Worm (Caenorhabditis elegans) whole organism, L3 larva: ENCODE data around the gene taf-6.2.

Source experiments
- R02D3.7 ChIP-seq: fragments of 150-350 bp; optimal IDR thresholded peaks from 2 replicates; lab custom pipeline; 2014; ENCODE audit warnings: missing biosample characterization, missing genetic modification characterization
- ZK546.5 ChIP-seq: sonication (generic microtip); optimal IDR thresholded peaks from 2 replicates; lab custom pipeline; 2017; ENCODE audit warnings: missing biosample characterization, missing genetic modification characterization
- aly-2 ChIP-seq: fragments of 150-350 bp; optimal IDR thresholded peaks from 2 replicates; lab custom pipeline; 2014; ENCODE audit warnings: missing biosample characterization, missing genetic modification characterization
- ama-1 ChIP-seq: fragments of 150-350 bp; optimal IDR thresholded peaks from 2 replicates; lab custom pipeline; 2018
- ceh-16 ChIP-seq: sonication (generic microtip); optimal IDR thresholded peaks from 2 replicates; lab custom pipeline; 2017; ENCODE audit warnings: missing biosample characterization, missing genetic modification characterization
- ceh-28 ChIP-seq: fragments of 150-350 bp; optimal IDR thresholded peaks from 2 replicates; lab custom pipeline; 2014; ENCODE audit warnings: missing biosample characterization, missing genetic modification reagents, missing genetic modification characterization
- ceh-82 ChIP-seq: fragments of 150-350 bp; optimal IDR thresholded peaks from 2 replicates; lab custom pipeline; 2014; ENCODE audit warnings: missing biosample characterization, missing genetic modification characterization
- ceh-9 ChIP-seq: sonication (generic microtip); optimal IDR thresholded peaks from 2 replicates; lab custom pipeline; 2018; ENCODE audit warnings: missing biosample characterization, missing genetic modification characterization
- daf-12 ChIP-seq: fragments of 150-350 bp; optimal IDR thresholded peaks from 2 replicates; lab custom pipeline; 2014; ENCODE audit warnings: missing biosample characterization, missing genetic modification reagents, missing genetic modification characterization
- egl-27 ChIP-seq: sonication (generic microtip); optimal IDR thresholded peaks from 4 replicates; lab custom pipeline; 2017; ENCODE audit warnings: missing biosample characterization, missing genetic modification reagents, missing genetic modification characterization
- egl-5 ChIP-seq: fragments of 150-350 bp; optimal IDR thresholded peaks from 2 replicates; lab custom pipeline; 2017; ENCODE audit warnings: missing biosample characterization, missing genetic modification reagents, missing genetic modification characterization, inconsistent platforms
- elt-1 ChIP-seq: fragments of 150-350 bp; optimal IDR thresholded peaks from 2 replicates; lab custom pipeline; 2014; ENCODE audit warnings: missing biosample characterization, missing genetic modification characterization
- elt-2 ChIP-seq: sonication (generic microtip); optimal IDR thresholded peaks from 2 replicates; lab custom pipeline; 2016; ENCODE audit warnings: missing genetic modification reagents, mild to moderate bottlenecking, missing genetic modification characterization, missing compliant biosample characterization
- elt-3 ChIP-seq, 3 experiments: fragments of 150-350 bp in 1 of 3; sonication (generic microtip) in 2 of 3; optimal IDR thresholded peaks; 2 replicates in 2 of 3; 4 replicates in 1 of 3; lab custom pipeline; 2014 to 2017; ENCODE audit warnings: missing biosample characterization in 3 of 3, missing genetic modification characterization in 3 of 3
- fkh-10 ChIP-seq: sonication (generic microtip); optimal IDR thresholded peaks from 2 replicates; lab custom pipeline; 2017; ENCODE audit warnings: missing biosample characterization, missing genetic modification reagents, missing genetic modification characterization
- fkh-2 ChIP-seq: fragments of 150-350 bp; optimal IDR thresholded peaks from 2 replicates; lab custom pipeline; 2014; ENCODE audit warnings: missing biosample characterization, missing genetic modification reagents, missing genetic modification characterization
- fos-1 ChIP-seq: fragments of 150-350 bp; optimal IDR thresholded peaks from 2 replicates; lab custom pipeline; 2014; ENCODE audit warnings: missing biosample characterization, missing genetic modification characterization
- hmg-11 ChIP-seq: sonication (generic microtip); optimal IDR thresholded peaks from 2 replicates; lab custom pipeline; 2016; ENCODE audit warnings: missing genetic modification characterization, missing compliant biosample characterization
- jun-1 ChIP-seq: fragments of 150-350 bp; optimal IDR thresholded peaks from 2 replicates; lab custom pipeline; 2014; ENCODE audit warnings: missing biosample characterization, missing genetic modification reagents, missing genetic modification characterization
- lin-15B ChIP-seq: fragments of 150-350 bp; optimal IDR thresholded peaks from 2 replicates; lab custom pipeline; 2014; ENCODE audit warnings: missing biosample characterization, missing genetic modification characterization
- lin-39 ChIP-seq: fragments of 150-350 bp; optimal IDR thresholded peaks from 2 replicates; lab custom pipeline; 2018; ENCODE audit warnings: missing biosample characterization, missing genetic modification reagents, missing genetic modification characterization
- lsy-12 ChIP-seq: sonication (generic microtip); optimal IDR thresholded peaks from 2 replicates; lab custom pipeline; 2016; ENCODE audit warnings: mild to moderate bottlenecking, missing genetic modification characterization, missing compliant biosample characterization
- mdl-1 ChIP-seq: fragments of 150-350 bp; optimal IDR thresholded peaks from 2 replicates; lab custom pipeline; 2014; ENCODE audit warnings: missing biosample characterization, missing genetic modification characterization
- mml-1 ChIP-seq: fragments of 150-350 bp; sonication (generic microtip); optimal IDR thresholded peaks from 3 replicates; lab custom pipeline; 2014; ENCODE audit warnings: missing biosample characterization, missing genetic modification characterization
- nfya-1 ChIP-seq: sonication (generic microtip); optimal IDR thresholded peaks from 2 replicates; lab custom pipeline; 2017; ENCODE audit warnings: missing genetic modification characterization, mild to moderate bottlenecking, missing compliant biosample characterization, antibody characterized with exemption, moderate library complexity; ENCODE audit not compliant: insufficient read depth
- nhr-11 ChIP-seq: fragments of 150-350 bp; optimal IDR thresholded peaks from 2 replicates; lab custom pipeline; 2014; ENCODE audit warnings: missing biosample characterization, missing genetic modification characterization
- nhr-12 ChIP-seq: fragments of 150-350 bp; optimal IDR thresholded peaks from 2 replicates; lab custom pipeline; 2014; ENCODE audit warnings: missing biosample characterization, missing genetic modification characterization
- nhr-23 ChIP-seq: fragments of 150-350 bp; optimal IDR thresholded peaks from 2 replicates; lab custom pipeline; 2014; ENCODE audit warnings: missing biosample characterization, missing genetic modification reagents, missing genetic modification characterization
- nhr-237 ChIP-seq: fragments of 150-350 bp; optimal IDR thresholded peaks from 2 replicates; lab custom pipeline; 2014; ENCODE audit warnings: missing biosample characterization, missing genetic modification characterization
- nhr-25 ChIP-seq: sonication (generic microtip); optimal IDR thresholded peaks from 2 replicates; lab custom pipeline; 2017; ENCODE audit warnings: missing biosample characterization, missing genetic modification characterization
- nhr-28 ChIP-seq: fragments of 150-350 bp; optimal IDR thresholded peaks from 2 replicates; lab custom pipeline; 2014; ENCODE audit warnings: missing biosample characterization, missing genetic modification characterization
- nhr-43 ChIP-seq: sonication (generic microtip); optimal IDR thresholded peaks from 2 replicates; lab custom pipeline; 2016; ENCODE audit warnings: mild to moderate bottlenecking, missing genetic modification characterization, missing compliant biosample characterization; ENCODE audit not compliant: poor library complexity, severe bottlenecking
- nhr-67 ChIP-seq: fragments of 150-350 bp; optimal IDR thresholded peaks from 2 replicates; lab custom pipeline; 2014; ENCODE audit warnings: missing biosample characterization, missing genetic modification characterization
- nhr-76 ChIP-seq: fragments of 150-350 bp; sonication (generic microtip); optimal IDR thresholded peaks from 5 replicates; lab custom pipeline; 2014; ENCODE audit warnings: missing biosample characterization, missing genetic modification characterization
- nhr-77 ChIP-seq: fragments of 150-350 bp; optimal IDR thresholded peaks from 2 replicates; lab custom pipeline; 2014; ENCODE audit warnings: missing biosample characterization, missing genetic modification characterization
- pha-4 ChIP-seq: fragments of 150-350 bp; optimal IDR thresholded peaks from 2 replicates; lab custom pipeline; 2014; ENCODE audit warnings: missing biosample characterization, missing genetic modification reagents, missing genetic modification characterization
- pqm-1 ChIP-seq: fragments of 150-350 bp; optimal IDR thresholded peaks from 2 replicates; lab custom pipeline; 2017; ENCODE audit warnings: missing biosample characterization, missing genetic modification characterization, inconsistent platforms
- sea-2 ChIP-seq: fragments of 150-350 bp; sonication (generic microtip); optimal IDR thresholded peaks from 4 replicates; lab custom pipeline; 2014; ENCODE audit warnings: missing biosample characterization, missing genetic modification reagents, missing genetic modification characterization
- skn-1 ChIP-seq: fragments of 150-350 bp; optimal IDR thresholded peaks from 2 replicates; lab custom pipeline; 2014; ENCODE audit warnings: missing biosample characterization, missing genetic modification characterization
- snpc-4 ChIP-seq: fragments of 150-350 bp; optimal IDR thresholded peaks from 2 replicates; lab custom pipeline; 2014; ENCODE audit warnings: missing biosample characterization, missing genetic modification characterization
- unc-39 ChIP-seq: sonication (generic microtip); optimal IDR thresholded peaks from 4 replicates; lab custom pipeline; 2017; ENCODE audit warnings: missing biosample characterization, missing genetic modification characterization
- unc-62 ChIP-seq: fragments of 150-350 bp; sonication (generic microtip); optimal IDR thresholded peaks from 4 replicates; lab custom pipeline; 2014; ENCODE audit warnings: missing biosample characterization, missing genetic modification reagents, missing genetic modification characterization
- zag-1 ChIP-seq: fragments of 150-350 bp; optimal IDR thresholded peaks from 2 replicates; lab custom pipeline; 2014; ENCODE audit warnings: missing biosample characterization, missing genetic modification characterization
- ztf-11 ChIP-seq: fragments of 150-350 bp; optimal IDR thresholded peaks from 2 replicates; lab custom pipeline; 2014; ENCODE audit warnings: missing biosample characterization, missing genetic modification characterization
- ztf-4 ChIP-seq: fragments of 150-350 bp; optimal IDR thresholded peaks from 2 replicates; lab custom pipeline; 2014; ENCODE audit warnings: missing biosample characterization, missing genetic modification characterization

Gene taf-6.2

ce11 chrIV:3733287-3733686 lies 38.8 kb upstream of the taf-6.2 start:
- TF ChIP-seq ZK546.5 (tag; lab: Kevin White, UChicago): no peak
- no peak for TF ChIP-seq nhr-67 (tag; lab: Kevin White, UChicago)
- no peak for TF ChIP-seq nhr-23 (tag; lab: Kevin White, UChicago)
- no peak for TF ChIP-seq ama-1 (lab: Kevin White, UChicago)
- no peak for TF ChIP-seq nhr-43
- no peak for TF ChIP-seq zag-1 (tag; lab: Kevin White, UChicago)
- no peak for TF ChIP-seq mdl-1
- no peak for TF ChIP-seq nhr-76
- TF ChIP-seq ztf-4: no peak
- TF ChIP-seq R02D3.7 (tag; lab: Kevin White, UChicago): no peak
- no peak for TF ChIP-seq ztf-11 (tag; lab: Kevin White, UChicago)
- TF ChIP-seq aly-2 (tag; lab: Kevin White, UChicago): no peak
- TF ChIP-seq skn-1 (tag; lab: Kevin White, UChicago): no peak
- no peak for TF ChIP-seq ceh-9
- TF ChIP-seq hmg-11 (tag; lab: Kevin White, UChicago): no peak
- no peak for TF ChIP-seq snpc-4 (tag; lab: Kevin White, UChicago)
- no peak for TF ChIP-seq mml-1 (tag; lab: Kevin White, UChicago)
- TF ChIP-seq nfya-1 (tag; lab: Kevin White, UChicago): no peak
- TF ChIP-seq nhr-28 (tag; lab: Kevin White, UChicago): no peak

ce11 chrIV:3731430-3731829 lies 36.9 kb upstream of the taf-6.2 start:
- TF ChIP-seq jun-1 (tag; lab: Kevin White, UChicago): no peak
- TF ChIP-seq elt-2 (tag; lab: Kevin White, UChicago): no peak
- no peak for TF ChIP-seq fkh-10 (GFP tag; lab: Kevin White, UChicago)
- no peak for TF ChIP-seq nhr-12 (tag; lab: Kevin White, UChicago)
- TF ChIP-seq ceh-16 (tag; lab: Kevin White, UChicago): no peak
- no peak for TF ChIP-seq ceh-9
- TF ChIP-seq hmg-11 (tag; lab: Kevin White, UChicago): no peak
- TF ChIP-seq ceh-82: no peak
- no peak for TF ChIP-seq elt-3 (tag; optimal IDR thresholded peaks at IDR 0.05; lab: Kevin White, UChicago)
- TF ChIP-seq nfya-1 (tag; lab: Kevin White, UChicago): no peak
- no peak for TF ChIP-seq nhr-23 (tag; lab: Kevin White, UChicago)
- no peak for TF ChIP-seq mdl-1
- no peak for TF ChIP-seq lin-39 (tag; lab: Kevin White, UChicago)
- TF ChIP-seq pqm-1 (tag; lab: Kevin White, UChicago): no peak
- no peak for TF ChIP-seq nhr-43
- TF ChIP-seq nhr-77 (tag; lab: Kevin White, UChicago): no peak
- TF ChIP-seq fos-1 (tag; lab: Kevin White, UChicago): no peak
- no peak for TF ChIP-seq lsy-12
- TF ChIP-seq unc-62 (GFP tag; lab: Kevin White, UChicago): no peak
- TF ChIP-seq elt-1 (tag; lab: Kevin White, UChicago): no peak

- TF ChIP-seq mdl-1 (no peak), nfya-1 (tag; lab: Kevin White, UChicago) (peak; percentile 76), aly-2 (tag; lab: Kevin White, UChicago) (no peak), pha-4 (peak; percentile 79), ama-1 (lab: Kevin White, UChicago) (no peak), nhr-25 (tag; lab: Kevin White, UChicago) (peak; percentile 42), sea-2 (GFP tag; lab: Kevin White, UChicago) (no peak), nhr-237 (tag; lab: Kevin White, UChicago) (no peak), ztf-11 (tag; lab: Kevin White, UChicago) (no peak), pqm-1 (tag; lab: Kevin White, UChicago) (peak; percentile 50), lsy-12 (no peak), ZK546.5 (tag; lab: Kevin White, UChicago) (no peak), lin-39 (tag; lab: Kevin White, UChicago) (no peak), nhr-43 (no peak), fkh-2 (tag; lab: Kevin White, UChicago) (no peak), ceh-82 (peak; percentile 27), ceh-16 (tag; lab: Kevin White, UChicago) (no peak), nhr-77 (tag; lab: Kevin White, UChicago) (no peak), ceh-9 (no peak), hmg-11 (tag; lab: Kevin White, UChicago) (peak; percentile 52), ceh-28 (peak; percentile 40), egl-5 (tag; lab: Kevin White, UChicago) (peak; percentile 80), nhr-76 (no peak), jun-1 (tag; lab: Kevin White, UChicago) (no peak), elt-1 (tag; lab: Kevin White, UChicago) (no peak), fkh-10 (GFP tag; lab: Kevin White, UChicago) (no peak), elt-3 (tag; optimal IDR thresholded peaks at IDR 0.05; lab: Kevin White, UChicago) (no peak), snpc-4 (tag; lab: Kevin White, UChicago) (peak; percentile 57), lin-15B (tag; lab: Kevin White, UChicago) (peak; percentile 81), nhr-67 (tag; lab: Kevin White, UChicago) (no peak), fos-1 (tag; lab: Kevin White, UChicago) (no peak), nhr-28 (tag; lab: Kevin White, UChicago) (no peak), nhr-11 (tag; lab: Kevin White, UChicago) (no peak), nhr-23 (tag; lab: Kevin White, UChicago) (peak; percentile 65), elt-2 (tag; lab: Kevin White, UChicago) (peak; percentile 41), unc-62 (GFP tag; lab: Kevin White, UChicago) (no peak), unc-39 (no peak), daf-12 (tag; lab: Kevin White, UChicago) (no peak), egl-27 (tag; lab: Kevin White, UChicago) (no peak), skn-1 (tag; lab: Kevin White, UChicago) (no peak), R02D3.7 (tag; lab: Kevin White, UChicago) (peak; percentile 44), nhr-12 (tag; lab: Kevin White, UChicago) (no peak)
Measured at ce11 chrIV:3725845-3726244, 31.3 kb upstream of the taf-6.2 start, which contains the start of gene smgl-2. Gene smgl-2 (plus strand): TSS chrIV:3726164.
